Fruit fly (Drosophila melanogaster) whole organism, embryonic: Measurements from ENCODE around the gene Lcp65Aa.

ENCODE experiments used
- Asciz ChIP-seq: fragments of 200-800 bp; sonication (Bioruptor generic); optimal IDR thresholded peaks from 2 replicates; lab custom pipeline; 2017; ENCODE audit warnings: missing biosample characterization, mild to moderate bottlenecking, missing genetic modification characterization, missing genetic modification reagents
- Blimp-1 ChIP-seq: fragments of 200-800 bp; sonication (Bioruptor generic); optimal IDR thresholded peaks from 3 replicates; lab custom pipeline; 2018; ENCODE audit warnings: missing biosample characterization, missing genetic modification characterization, mild to moderate bottlenecking, moderate library complexity, missing genetic modification reagents
- CG10267 ChIP-seq: fragments of 200-800 bp; sonication (Bioruptor generic); optimal IDR thresholded peaks from 2 replicates; lab custom pipeline; 2018; ENCODE audit warnings: missing biosample characterization, mild to moderate bottlenecking, missing genetic modification characterization, moderate library complexity
- CG10431 ChIP-seq: fragments of 200-800 bp; sonication (Bioruptor generic); optimal IDR thresholded peaks from 3 replicates; lab custom pipeline; 2018; ENCODE audit warnings: missing biosample characterization, mild to moderate bottlenecking, missing genetic modification characterization
- CG12659 ChIP-seq: fragments of 200-800 bp; sonication (Bioruptor generic); optimal IDR thresholded peaks from 3 replicates; lab custom pipeline; 2017; ENCODE audit warnings: mild to moderate bottlenecking, missing biosample characterization, missing genetic modification reagents, missing genetic modification characterization
- CG12769 ChIP-seq: fragments of 200-800 bp; sonication (Bioruptor generic); optimal IDR thresholded peaks from 2 replicates; lab custom pipeline; 2019; ENCODE audit warnings: missing biosample characterization, mild to moderate bottlenecking, missing genetic modification characterization, moderate library complexity
- CG13123 ChIP-seq: fragments of 200-800 bp; sonication (Bioruptor generic); optimal IDR thresholded peaks from 2 replicates; lab custom pipeline; 2016; ENCODE audit warnings: missing biosample characterization, missing genetic modification characterization
- CG13894 ChIP-seq: fragments of 200-800 bp; sonication (Bioruptor generic); optimal IDR thresholded peaks from 3 replicates; lab custom pipeline; 2018; ENCODE audit warnings: missing biosample characterization, mild to moderate bottlenecking, missing genetic modification characterization, moderate library complexity
- CG18619 ChIP-seq: fragments of 200-800 bp; sonication (Bioruptor generic); optimal IDR thresholded peaks from 3 replicates; lab custom pipeline; 2017; ENCODE audit warnings: missing biosample characterization, mild to moderate bottlenecking, missing genetic modification characterization
- CG3407 ChIP-seq: fragments of 200-800 bp; sonication (Bioruptor generic); optimal IDR thresholded peaks from 2 replicates; lab custom pipeline; 2018; ENCODE audit warnings: missing biosample characterization, mild to moderate bottlenecking, missing genetic modification characterization
- CG6272 ChIP-seq: fragments of 200-800 bp; sonication (Bioruptor generic); IDR thresholded peaks from 2 replicates; pipeline ENCODE4 v1.3.6; 2022; ENCODE audit warnings: missing biosample characterization, missing genetic modification characterization
- CG6791 ChIP-seq: fragments of 200-800 bp; sonication (Bioruptor generic); IDR thresholded peaks from 3 replicates; pipeline ENCODE4 v1.3.6; 2022; ENCODE audit warnings: missing biosample characterization, missing genetic modification characterization; ENCODE audit not compliant: partially characterized antibody
- CG8089 ChIP-seq: fragments of 200-800 bp; sonication (Bioruptor generic); optimal IDR thresholded peaks from 3 replicates; lab custom pipeline; 2016; ENCODE audit warnings: missing biosample characterization, missing genetic modification characterization
- CG9215 ChIP-seq: fragments of 200-800 bp; sonication (Bioruptor generic); IDR thresholded peaks from 2 replicates; pipeline ENCODE4 v1.3.6; 2022; ENCODE audit warnings: missing biosample characterization, missing genetic modification characterization
- CG9876 ChIP-seq: fragments of 200-800 bp; sonication (Bioruptor generic); optimal IDR thresholded peaks from 2 replicates; lab custom pipeline; 2016; ENCODE audit warnings: missing biosample characterization, missing genetic modification characterization
- CrebB ChIP-seq: fragments of 200-800 bp; sonication (Bioruptor generic); optimal IDR thresholded peaks from 3 replicates; lab custom pipeline; 2018; ENCODE audit warnings: missing biosample characterization, mild to moderate bottlenecking, missing genetic modification characterization
- D ChIP-seq, 2 experiments: fragments of 200-800 bp in 1 of 2; fragments of >200 bp in 1 of 2; sonication (Bioruptor generic) in 1 of 2; optimal IDR thresholded peaks; 2 replicates in 1 of 2; 3 replicates in 1 of 2; lab custom pipeline; 2017; ENCODE audit warnings: mild to moderate bottlenecking in 1 of 2, missing biosample characterization in 1 of 2, missing genetic modification characterization in 1 of 2, missing genetic modification reagents in 1 of 2
- D19B ChIP-seq: fragments of 200-800 bp; sonication (Bioruptor generic); optimal IDR thresholded peaks from 2 replicates; lab custom pipeline; 2017; ENCODE audit warnings: missing biosample characterization, mild to moderate bottlenecking, missing genetic modification characterization
- Doc3 ChIP-seq: fragments of 200-800 bp; sonication (Bioruptor generic); IDR thresholded peaks from 3 replicates; pipeline ENCODE4 v1.3.6; 2022; ENCODE audit warnings: missing biosample characterization, missing genetic modification characterization; ENCODE audit not compliant: partially characterized antibody
- E2f2 ChIP-seq: fragments of 200-800 bp; sonication (Bioruptor generic); IDR thresholded peaks from 2 replicates; pipeline ENCODE4 v1.3.6; 2022; ENCODE audit warnings: missing biosample characterization, missing genetic modification characterization
- Ets97D ChIP-seq: fragments of 200-800 bp; sonication (Bioruptor generic); optimal IDR thresholded peaks from 3 replicates; lab custom pipeline; 2016; ENCODE audit warnings: missing biosample characterization, missing genetic modification characterization
- HLH4C ChIP-seq: fragments of 200-800 bp; sonication (Bioruptor generic); IDR thresholded peaks from 3 replicates; pipeline ENCODE4 v1.3.6; 2022; ENCODE audit warnings: missing biosample characterization, missing genetic modification characterization; ENCODE audit not compliant: partially characterized antibody
- Hey ChIP-seq: fragments of 200-800 bp; sonication (Bioruptor generic); optimal IDR thresholded peaks from 3 replicates; lab custom pipeline; 2018; ENCODE audit warnings: missing biosample characterization, mild to moderate bottlenecking, missing genetic modification characterization
- Hmx ChIP-seq: fragments of 200-800 bp; sonication (Bioruptor generic); optimal IDR thresholded peaks from 2 replicates; lab custom pipeline; 2016; ENCODE audit warnings: missing biosample characterization, missing genetic modification characterization
- Hr51 ChIP-seq, 2 experiments: fragments of 200-800 bp; sonication (Bioruptor generic); optimal IDR thresholded peaks; 2 replicates in 1 of 2; 3 replicates in 1 of 2; lab custom pipeline; 2016 to 2018; ENCODE audit warnings: missing biosample characterization in 2 of 2, missing genetic modification characterization in 2 of 2, mild to moderate bottlenecking in 1 of 2, moderate library complexity in 1 of 2
- Nf-YC ChIP-seq: fragments of 200-800 bp; optimal IDR thresholded peaks from 3 replicates; lab custom pipeline; 2019; ENCODE audit warnings: missing biosample characterization, mild to moderate bottlenecking, missing genetic modification characterization, moderate library complexity
- Ravus ChIP-seq: fragments of 200-800 bp; sonication (Bioruptor generic); IDR thresholded peaks from 2 replicates; pipeline ENCODE4 v1.3.6; 2022; ENCODE audit warnings: missing biosample characterization, missing genetic modification characterization
- Sry-δ ChIP-seq: fragments of 200-800 bp; sonication (Bioruptor generic); optimal IDR thresholded peaks from 2 replicates; lab custom pipeline; 2016; ENCODE audit warnings: missing biosample characterization, missing genetic modification characterization
- ac ChIP-seq: fragments of 200-800 bp; sonication (Bioruptor generic); optimal IDR thresholded peaks from 3 replicates; lab custom pipeline; 2017; ENCODE audit warnings: missing biosample characterization, mild to moderate bottlenecking, missing genetic modification characterization
- caup ChIP-seq: fragments of 200-800 bp; sonication (Bioruptor generic); optimal IDR thresholded peaks from 3 replicates; lab custom pipeline; 2017; ENCODE audit warnings: missing biosample characterization, mild to moderate bottlenecking, missing genetic modification characterization, moderate library complexity; ENCODE audit not compliant: severe bottlenecking
- corto ChIP-seq: fragments of 200-800 bp; sonication (Bioruptor generic); optimal IDR thresholded peaks from 2 replicates; lab custom pipeline; 2016; ENCODE audit warnings: missing biosample characterization, mild to moderate bottlenecking, missing genetic modification characterization, moderate library complexity
- dimm ChIP-seq: fragments of 200-800 bp; sonication (Bioruptor generic); IDR thresholded peaks from 2 replicates; pipeline ENCODE4 v1.3.6; 2022; ENCODE audit warnings: missing biosample characterization, missing genetic modification characterization
- en ChIP-seq: fragments of 200-800 bp; sonication (Bioruptor generic); optimal IDR thresholded peaks from 2 replicates; lab custom pipeline; 2016; ENCODE audit warnings: missing biosample characterization, missing genetic modification characterization
- h ChIP-seq: fragments of >200 bp; optimal IDR thresholded peaks from 2 replicates; lab custom pipeline; 2017
- hkb ChIP-seq, 2 experiments: fragments of 200-800 bp in 1 of 2; fragments of >200 bp in 1 of 2; sonication (Bioruptor generic) in 1 of 2; IDR thresholded peaks in 1 of 2; optimal IDR thresholded peaks in 1 of 2; 2 replicates each; pipeline versions ENCODE4 v1.3.6 to Lab custom; 2017 to 2022; ENCODE audit warnings: missing biosample characterization in 1 of 2, missing genetic modification characterization in 1 of 2
- ken ChIP-seq: fragments of 200-800 bp; sonication (Bioruptor generic); IDR thresholded peaks from 3 replicates; pipeline ENCODE4 v1.3.6; 2022; ENCODE audit warnings: missing biosample characterization, missing genetic modification characterization
- knrl ChIP-seq: fragments of 200-800 bp; sonication (Bioruptor generic); IDR thresholded peaks from 3 replicates; pipeline ENCODE4 v1.3.6; 2022; ENCODE audit warnings: missing biosample characterization, missing genetic modification characterization; ENCODE audit not compliant: partially characterized antibody
- lov ChIP-seq, 2 experiments: fragments of 200-800 bp in 1 of 2; fragments of >200 bp in 1 of 2; sonication (Bioruptor generic) in 1 of 2; IDR thresholded peaks in 1 of 2; optimal IDR thresholded peaks in 1 of 2; 2 replicates in 1 of 2; 3 replicates in 1 of 2; pipeline versions ENCODE4 v1.3.6 to Lab custom; 2017 to 2022; ENCODE audit warnings: missing biosample characterization in 1 of 2, missing genetic modification characterization in 1 of 2
- otp ChIP-seq: fragments of 200-800 bp; sonication (Bioruptor generic); IDR thresholded peaks from 3 replicates; pipeline ENCODE4, ENCODE4 v1.3.6; 2022; ENCODE audit warnings: missing biosample characterization, missing genetic modification characterization
- pros ChIP-seq: fragments of 200-800 bp; sonication (Bioruptor generic); optimal IDR thresholded peaks from 3 replicates; lab custom pipeline; 2019; ENCODE audit warnings: missing biosample characterization, mild to moderate bottlenecking, missing genetic modification characterization, moderate library complexity
- pzg ChIP-seq: fragments of 200-800 bp; sonication (Bioruptor generic); optimal IDR thresholded peaks from 3 replicates; lab custom pipeline; 2018; ENCODE audit warnings: missing biosample characterization, mild to moderate bottlenecking, missing genetic modification characterization, moderate library complexity
- sim ChIP-seq: fragments of 200-800 bp; sonication (Bioruptor generic); IDR thresholded peaks from 2 replicates; pipeline ENCODE4 v1.3.6; 2022; ENCODE audit warnings: missing biosample characterization, missing genetic modification characterization
- slou ChIP-seq: fragments of 200-800 bp; sonication (Bioruptor generic); optimal IDR thresholded peaks from 3 replicates; lab custom pipeline; 2016; ENCODE audit warnings: missing biosample characterization, missing genetic modification characterization
- slp2 ChIP-seq: fragments of 200-800 bp; sonication (Bioruptor generic); optimal IDR thresholded peaks from 2 replicates; lab custom pipeline; 2016; ENCODE audit warnings: missing biosample characterization, missing genetic modification characterization
- ssp ChIP-seq: fragments of 200-800 bp; sonication (Bioruptor generic); IDR thresholded peaks from 2 replicates; pipeline ENCODE4 v1.3.6; 2022; ENCODE audit warnings: missing biosample characterization, missing genetic modification characterization
- tap ChIP-seq: fragments of 200-800 bp; optimal IDR thresholded peaks from 3 replicates; lab custom pipeline; 2019; ENCODE audit warnings: missing biosample characterization, mild to moderate bottlenecking, missing genetic modification characterization, moderate library complexity
- zfh2 ChIP-seq: fragments of 200-800 bp; sonication (Bioruptor generic); optimal IDR thresholded peaks from 2 replicates; lab custom pipeline; 2016; ENCODE audit warnings: missing biosample characterization, missing genetic modification characterization

Lcp65Aa gene

dm6 chr3L:6184884-6185438 lies 33.9 kb downstream of the Lcp65Aa start, which contains the start of the genes D19B and CG43293 (continued):
- peak; percentile 65 for TF ChIP-seq CG3407 (GFP tag; lab: Kevin White, UChicago)
- TF ChIP-seq Asciz, result peak; percentile 80
- peak; percentile 81 for TF ChIP-seq CG6272 (GFP tag; lab: Robert Waterston, UW)
- peak; percentile 81 for TF ChIP-seq CG9215
- peak; percentile 59; the same call in 2 of the 3 replicates for TF ChIP-seq CG6791 (GFP tag; lab: Robert Waterston, UW)
- peak; percentile 60 for TF ChIP-seq ssp (GFP tag; lab: Robert Waterston, UW)
- peak; percentile 86 for TF ChIP-seq zfh2
- peak; percentile 59 for TF ChIP-seq slou (GFP tag; lab: Kevin White, UChicago)
- no peak for TF ChIP-seq CG12769
- peak; percentile 74 for TF ChIP-seq Ets97D
- TF ChIP-seq Sry-δ (GFP tag; lab: Kevin White, UChicago), result peak; percentile 90
- TF ChIP-seq CrebB, result peak; percentile 81
- peak; percentile 90 for TF ChIP-seq ken (GFP tag; lab: Robert Waterston, UW)
- TF ChIP-seq sim (GFP tag; lab: Robert Waterston, UW), result peak; percentile 69
- peak; percentile 78 for TF ChIP-seq CG9876 (GFP tag; lab: Kevin White, UChicago)
- peak; percentile 49 for TF ChIP-seq knrl (GFP tag; lab: Robert Waterston, UW)
- peak; percentile 73 for TF ChIP-seq dimm (GFP tag; lab: Robert Waterston, UW)
- TF ChIP-seq pzg (GFP tag; lab: Kevin White, UChicago), result peak; percentile 81
- TF ChIP-seq CG10267 (tag; lab: Kevin White, UChicago), result peak; percentile 82
- TF ChIP-seq HLH4C (GFP tag; lab: Robert Waterston, UW), result peak; percentile 43; the same call in 1 of the 3 replicates
- TF ChIP-seq Hmx, result peak; percentile 48
- TF ChIP-seq CG13123 (GFP tag; lab: Kevin White, UChicago), result peak; percentile 72
- TF ChIP-seq lov (optimal IDR thresholded peaks at IDR 0.05; lab: Kevin White, UChicago), result no peak
- peak; percentile 71; the same call in 2 of the 3 replicates for TF ChIP-seq lov (GFP tag; IDR thresholded peaks at IDR 0.05; lab: Robert Waterston, UW)
- peak; percentile 72 for TF ChIP-seq Nf-YC (tag; lab: Kevin White, UChicago)
- TF ChIP-seq pros (GFP tag; lab: Kevin White, UChicago), result no peak
- TF ChIP-seq D19B (GFP tag; lab: Kevin White, UChicago), result peak; percentile 100
- TF ChIP-seq D (optimal IDR thresholded peaks at IDR 0.05; lab: Kevin White, UChicago), result peak; percentile 82
- peak; percentile 80 for TF ChIP-seq D (GFP tag; optimal IDR thresholded peaks at IDR 0.05; lab: Kevin White, UChicago)
- TF ChIP-seq Hr51 (GFP tag; optimal IDR thresholded peaks at IDR 0.05; lab: Kevin White, UChicago), result peak; percentile 85 to 86
- TF ChIP-seq Hey, result peak; percentile 23
- TF ChIP-seq caup (GFP tag; lab: Kevin White, UChicago), result peak; percentile 88
- TF ChIP-seq CG13894 (tag; lab: Kevin White, UChicago), result peak; percentile 84
- TF ChIP-seq h (lab: Kevin White, UChicago), result no peak
- TF ChIP-seq CG12659 (GFP tag; lab: Kevin White, UChicago), result peak; percentile 95
- TF ChIP-seq ac (GFP tag; lab: Kevin White, UChicago), result peak; percentile 28
- peak; percentile 87 for TF ChIP-seq CG18619 (GFP tag; lab: Kevin White, UChicago)
- peak; percentile 33 for TF ChIP-seq en
- peak; percentile 66 for TF ChIP-seq CG8089 (GFP tag; lab: Kevin White, UChicago)
- peak; percentile 72 for TF ChIP-seq slp2 (GFP tag; lab: Kevin White, UChicago)
- TF ChIP-seq Blimp-1, result peak; percentile 82
- TF ChIP-seq Doc3, result no peak
- peak; percentile 90 for TF ChIP-seq otp (GFP tag; lab: Robert Waterston, UW)
- TF ChIP-seq E2f2 (GFP tag; lab: Robert Waterston, UW), result peak; percentile 69
- peak; percentile 56 for TF ChIP-seq CG10431 (GFP tag; lab: Kevin White, UChicago)
- TF ChIP-seq Ravus (GFP tag; lab: Robert Waterston, UW), result peak; percentile 61
- TF ChIP-seq hkb (optimal IDR thresholded peaks at IDR 0.05; lab: Kevin White, UChicago), result no peak
- TF ChIP-seq hkb (GFP tag; IDR thresholded peaks at IDR 0.05; lab: Robert Waterston, UW), result peak; percentile 91
- TF ChIP-seq corto (GFP tag; lab: Kevin White, UChicago), result no peak
- TF ChIP-seq tap (tag; lab: Kevin White, UChicago), result peak; percentile 75
